Fruit fly (Drosophila melanogaster) whole organism, embryonic: Measurements from ENCODE around the gene CG31050.
A peak's percentile ranks its signal among the peaks of the same experiment; 100 is the strongest.

Experiments
- Awh ChIP-seq: fragments of 200-800 bp; sonication (Bioruptor generic); IDR thresholded peaks from 2 replicates; pipeline ENCODE4, ENCODE4 v1.3.6; 2022; ENCODE audit warnings: missing biosample characterization, missing genetic modification characterization
- CG10366 ChIP-seq: fragments of 200-800 bp; sonication (Bioruptor generic); IDR thresholded peaks from 2 replicates; pipeline ENCODE4 v1.3.6; 2022; ENCODE audit warnings: missing biosample characterization, missing genetic modification characterization
- CG11560 ChIP-seq: fragments of 200-800 bp; sonication (Bioruptor generic); IDR thresholded peaks from 3 replicates; pipeline ENCODE4 v1.3.6; 2022; ENCODE audit warnings: missing biosample characterization, missing genetic modification characterization
- CG11695 ChIP-seq: fragments of 200-800 bp; sonication (Bioruptor generic); IDR thresholded peaks from 3 replicates; pipeline ENCODE4 v1.3.6; 2022; ENCODE audit warnings: missing biosample characterization, missing genetic modification characterization
- CG14667 ChIP-seq: fragments of 200-800 bp; sonication (Bioruptor generic); IDR thresholded peaks from 2 replicates; pipeline ENCODE4 v1.3.6; 2022; ENCODE audit warnings: missing biosample characterization, missing genetic modification characterization
- CG14860 ChIP-seq: fragments of 200-800 bp; sonication (Bioruptor generic); IDR thresholded peaks from 3 replicates; pipeline ENCODE4 v1.3.6; 2022; ENCODE audit warnings: missing biosample characterization, missing genetic modification characterization; ENCODE audit not compliant: partially characterized antibody
- CG15696 ChIP-seq: fragments of 200-800 bp; sonication (Bioruptor generic); optimal IDR thresholded peaks from 2 replicates; lab custom pipeline; 2019; ENCODE audit warnings: missing biosample characterization, mild to moderate bottlenecking, missing genetic modification characterization, moderate library complexity
- CG17568 ChIP-seq: fragments of 200-800 bp; sonication (Bioruptor generic); optimal IDR thresholded peaks from 2 replicates; lab custom pipeline; 2018; ENCODE audit warnings: missing biosample characterization, mild to moderate bottlenecking, missing genetic modification characterization, moderate library complexity
- CG18599 ChIP-seq: fragments of 200-800 bp; sonication (Bioruptor generic); optimal IDR thresholded peaks from 3 replicates; lab custom pipeline; 2017; ENCODE audit warnings: missing biosample characterization, missing genetic modification characterization, mild to moderate bottlenecking, moderate library complexity, missing genetic modification reagents
- CG2129 ChIP-seq: fragments of 200-800 bp; sonication (Bioruptor generic); IDR thresholded peaks from 2 replicates; pipeline ENCODE4 v1.3.6; 2022; ENCODE audit warnings: missing biosample characterization, missing genetic modification characterization; ENCODE audit not compliant: partially characterized antibody
- CG2678 ChIP-seq: fragments of 200-800 bp; sonication (Bioruptor generic); optimal IDR thresholded peaks from 3 replicates; lab custom pipeline; 2019; ENCODE audit warnings: missing biosample characterization, mild to moderate bottlenecking, missing genetic modification characterization, moderate library complexity
- CG2875 ChIP-seq: fragments of 200-800 bp; sonication (Bioruptor generic); optimal IDR thresholded peaks from 2 replicates; lab custom pipeline; 2017; ENCODE audit warnings: missing biosample characterization, mild to moderate bottlenecking, missing genetic modification characterization, missing genetic modification reagents
- CG34224 ChIP-seq: fragments of 200-800 bp; sonication (Bioruptor generic); IDR thresholded peaks from 3 replicates; pipeline ENCODE4 v1.3.6; 2022; ENCODE audit warnings: missing biosample characterization, missing genetic modification characterization; ENCODE audit not compliant: partially characterized antibody
- CG4617 ChIP-seq: fragments of 200-800 bp; sonication (Bioruptor generic); optimal IDR thresholded peaks from 3 replicates; lab custom pipeline; 2016; ENCODE audit warnings: missing biosample characterization, missing genetic modification characterization, borderline replicate concordance
- CG5180 ChIP-seq: fragments of 200-800 bp; sonication (Bioruptor generic); optimal IDR thresholded peaks from 3 replicates; lab custom pipeline; 2017; ENCODE audit warnings: missing biosample characterization, missing genetic modification characterization, mild to moderate bottlenecking, moderate library complexity, missing genetic modification reagents
- CG6272 ChIP-seq: fragments of 200-800 bp; sonication (Bioruptor generic); IDR thresholded peaks from 2 replicates; pipeline ENCODE4 v1.3.6; 2022; ENCODE audit warnings: missing biosample characterization, missing genetic modification characterization
- CG6854 ChIP-seq: fragments of 200-800 bp; sonication (Bioruptor generic); optimal IDR thresholded peaks from 3 replicates; lab custom pipeline; 2017; ENCODE audit warnings: missing biosample characterization, mild to moderate bottlenecking, missing genetic modification characterization
- CG7372 ChIP-seq: fragments of 200-800 bp; sonication (Bioruptor generic); IDR thresholded peaks from 2 replicates; pipeline ENCODE4 v1.3.6; 2022; ENCODE audit warnings: missing biosample characterization, missing genetic modification characterization
- CG7839 ChIP-seq: fragments of 200-800 bp; sonication (Bioruptor generic); optimal IDR thresholded peaks from 3 replicates; lab custom pipeline; 2018; ENCODE audit warnings: missing biosample characterization, mild to moderate bottlenecking, missing genetic modification characterization, moderate library complexity
- CG9437 ChIP-seq: fragments of 200-800 bp; sonication (Bioruptor generic); optimal IDR thresholded peaks from 2 replicates; lab custom pipeline; 2018; ENCODE audit warnings: missing biosample characterization, mild to moderate bottlenecking, missing genetic modification characterization
- CG9797 ChIP-seq: fragments of 200-800 bp; sonication (Bioruptor generic); optimal IDR thresholded peaks from 3 replicates; lab custom pipeline; 2018; ENCODE audit warnings: missing biosample characterization, mild to moderate bottlenecking, missing genetic modification characterization
- CrebB ChIP-seq: fragments of 200-800 bp; sonication (Bioruptor generic); optimal IDR thresholded peaks from 3 replicates; lab custom pipeline; 2018; ENCODE audit warnings: missing biosample characterization, mild to moderate bottlenecking, missing genetic modification characterization
- D19A ChIP-seq: fragments of 200-800 bp; optimal IDR thresholded peaks from 3 replicates; lab custom pipeline; 2019; ENCODE audit warnings: missing biosample characterization, mild to moderate bottlenecking, missing genetic modification characterization, moderate library complexity
- Fer3 ChIP-seq: fragments of 200-800 bp; sonication (Bioruptor generic); optimal IDR thresholded peaks from 2 replicates; lab custom pipeline; 2018; ENCODE audit warnings: missing biosample characterization, mild to moderate bottlenecking, missing genetic modification characterization, moderate library complexity
- HLH4C ChIP-seq: fragments of 200-800 bp; sonication (Bioruptor generic); IDR thresholded peaks from 3 replicates; pipeline ENCODE4 v1.3.6; 2022; ENCODE audit warnings: missing biosample characterization, missing genetic modification characterization; ENCODE audit not compliant: partially characterized antibody
- Hr3 ChIP-seq: fragments of 200-800 bp; sonication (Bioruptor generic); optimal IDR thresholded peaks from 3 replicates; lab custom pipeline; 2016; ENCODE audit warnings: missing biosample characterization, missing genetic modification characterization
- Hr78 ChIP-seq, 2 experiments: fragments of 200-800 bp in 1 of 2; fragments of >200 bp in 1 of 2; sonication (Bioruptor generic) in 1 of 2; optimal IDR thresholded peaks; 2 replicates each; lab custom pipeline; 2017 to 2019; ENCODE audit warnings: missing biosample characterization in 2 of 2, missing genetic modification characterization in 2 of 2, mild to moderate bottlenecking in 1 of 2, moderate library complexity in 1 of 2
- Hsf ChIP-seq: fragments of 200-800 bp; sonication (Bioruptor generic); optimal IDR thresholded peaks from 3 replicates; lab custom pipeline; 2016; ENCODE audit warnings: missing biosample characterization, missing genetic modification characterization
- MESR4 ChIP-seq: fragments of 200-800 bp; sonication (Bioruptor generic); optimal IDR thresholded peaks from 2 replicates; lab custom pipeline; 2018; ENCODE audit warnings: missing biosample characterization, mild to moderate bottlenecking, missing genetic modification characterization, moderate library complexity
- Mrtf ChIP-seq: fragments of 200-800 bp; sonication (Bioruptor generic); IDR thresholded peaks from 3 replicates; pipeline ENCODE4 v1.3.6; 2022; ENCODE audit warnings: missing biosample characterization, missing genetic modification characterization
- Myb ChIP-seq: fragments of 200-800 bp; sonication (Bioruptor generic); optimal IDR thresholded peaks from 2 replicates; lab custom pipeline; 2016; ENCODE audit warnings: missing biosample characterization, missing genetic modification characterization
- Oli ChIP-seq: fragments of 200-800 bp; sonication (Bioruptor generic); optimal IDR thresholded peaks from 2 replicates; lab custom pipeline; 2018; ENCODE audit warnings: missing biosample characterization, mild to moderate bottlenecking, missing genetic modification characterization, moderate library complexity
- Sox100B ChIP-seq: fragments of 200-800 bp; sonication (Bioruptor generic); optimal IDR thresholded peaks from 3 replicates; lab custom pipeline; 2018; ENCODE audit warnings: missing biosample characterization, mild to moderate bottlenecking, missing genetic modification characterization
- Trl ChIP-seq, 3 experiments: fragments of >200 bp in 2 of 3; fragments of 200-800 bp in 1 of 3; sonication (Bioruptor generic) in 1 of 3; optimal IDR thresholded peaks; 2 replicates in 1 of 3; 3 replicates in 2 of 3; lab custom pipeline; 2016 to 2017; ENCODE audit warnings: missing biosample characterization in 1 of 3, missing genetic modification characterization in 1 of 3
- chn ChIP-seq: fragments of 200-800 bp; sonication (Bioruptor generic); optimal IDR thresholded peaks from 2 replicates; lab custom pipeline; 2016; ENCODE audit warnings: missing biosample characterization, missing genetic modification characterization
- crol ChIP-seq: fragments of 200-800 bp; sonication (Bioruptor generic); IDR thresholded peaks from 2 replicates; pipeline ENCODE4 v1.3.6; 2022; ENCODE audit warnings: missing biosample characterization, missing genetic modification characterization
- eve ChIP-seq, 2 experiments: fragments of >200 bp; optimal IDR thresholded peaks; 2 replicates each; lab custom pipeline; 2017; ENCODE audit warnings: missing biosample characterization in 2 of 2, missing genetic modification characterization in 2 of 2
- gce ChIP-seq: fragments of 200-800 bp; sonication (Bioruptor generic); IDR thresholded peaks from 3 replicates; pipeline ENCODE4 v1.3.6; 2022; ENCODE audit warnings: missing biosample characterization, missing genetic modification characterization
- grau ChIP-seq: fragments of 200-800 bp; optimal IDR thresholded peaks from 3 replicates; lab custom pipeline; 2019; ENCODE audit warnings: missing biosample characterization, mild to moderate bottlenecking, missing genetic modification characterization, moderate library complexity
- jing ChIP-seq: fragments of 200-800 bp; sonication (Bioruptor generic); optimal IDR thresholded peaks from 2 replicates; lab custom pipeline; 2018; ENCODE audit warnings: missing biosample characterization, mild to moderate bottlenecking, missing genetic modification characterization
- nmo ChIP-seq: fragments of 200-800 bp; sonication (Bioruptor generic); optimal IDR thresholded peaks from 2 replicates; lab custom pipeline; 2018; ENCODE audit warnings: missing biosample characterization, mild to moderate bottlenecking, missing genetic modification characterization, moderate library complexity
- onecut ChIP-seq: fragments of 200-800 bp; sonication (Bioruptor generic); IDR thresholded peaks from 2 replicates; pipeline ENCODE4 v1.3.6; 2022; ENCODE audit warnings: missing biosample characterization, missing genetic modification characterization
- ranshi ChIP-seq: fragments of 200-800 bp; sonication (Bioruptor generic); IDR thresholded peaks from 2 replicates; pipeline ENCODE4 v1.3.6; 2022; ENCODE audit warnings: missing biosample characterization, missing genetic modification characterization
- sens ChIP-seq: fragments of 200-800 bp; sonication (Bioruptor generic); peaks from one replicate; lab custom pipeline; 2016; ENCODE audit warnings: missing biosample characterization, missing genetic modification characterization
- sqz ChIP-seq: fragments of 200-800 bp; sonication (Bioruptor generic); optimal IDR thresholded peaks from 3 replicates; lab custom pipeline; 2018; ENCODE audit warnings: missing biosample characterization, mild to moderate bottlenecking, missing genetic modification characterization
- stwl ChIP-seq: fragments of 200-800 bp; sonication (Bioruptor generic); optimal IDR thresholded peaks from 3 replicates; lab custom pipeline; 2018; ENCODE audit warnings: missing biosample characterization, mild to moderate bottlenecking, missing genetic modification characterization, moderate library complexity
- tgo ChIP-seq: fragments of 200-800 bp; sonication (Bioruptor generic); IDR thresholded peaks from 3 replicates; pipeline ENCODE4 v1.3.6; 2022; ENCODE audit warnings: missing biosample characterization, missing genetic modification characterization
- usp ChIP-seq: fragments of >200 bp; optimal IDR thresholded peaks from 2 replicates; lab custom pipeline; 2017; ENCODE audit warnings: missing biosample characterization, missing genetic modification characterization

Gene CG31050

dm6 chr3R:28629186-28629979 lies 20.9 kb downstream of the CG31050 start (continued):
- TF ChIP-seq Trl (optimal IDR thresholded peaks at IDR 0.05; lab: Kevin White, UChicago), result no peak
- TF ChIP-seq Trl (GFP tag; optimal IDR thresholded peaks at IDR 0.05; lab: Kevin White, UChicago), result no peak
- TF ChIP-seq crol (GFP tag; lab: Robert Waterston, UW), result peak; percentile 62
- no peak for TF ChIP-seq MESR4 (GFP tag; lab: Kevin White, UChicago)
- TF ChIP-seq D19A (tag; lab: Kevin White, UChicago), result peak; percentile 29
- peak; percentile 41 for TF ChIP-seq Sox100B (GFP tag; lab: Kevin White, UChicago)
- TF ChIP-seq Mrtf (GFP tag; lab: Robert Waterston, UW), result no peak
- TF ChIP-seq CG6854 (GFP tag; lab: Kevin White, UChicago), result no peak
- TF ChIP-seq CG9797 (GFP tag; lab: Kevin White, UChicago), result no peak
- no peak for TF ChIP-seq CG7372 (GFP tag; lab: Robert Waterston, UW)
- peak; percentile 17 for TF ChIP-seq sens
- no peak for TF ChIP-seq CG5180 (GFP tag; lab: Kevin White, UChicago)
- TF ChIP-seq CG7839 (tag; lab: Kevin White, UChicago), result peak; percentile 43
- TF ChIP-seq CG15696, result no peak
- TF ChIP-seq eve (GFP tag; optimal IDR thresholded peaks at IDR 0.05; lab: Kevin White, UChicago), result peak in 1 of 2 experiments; percentile 29
- no peak for TF ChIP-seq jing
- TF ChIP-seq chn (GFP tag; lab: Kevin White, UChicago), result no peak
- TF ChIP-seq CrebB (tag; lab: Kevin White, UChicago), result no peak
- no peak for TF ChIP-seq CG11695 (GFP tag; lab: Robert Waterston, UW)
- no peak for TF ChIP-seq CG34224
- TF ChIP-seq CG2129 (GFP tag; lab: Robert Waterston, UW), result no peak
- no peak for TF ChIP-seq onecut (GFP tag; lab: Robert Waterston, UW)
- no peak for TF ChIP-seq ranshi
- TF ChIP-seq CG10366 (GFP tag; lab: Robert Waterston, UW), result no peak
- no peak for TF ChIP-seq Awh
- peak; percentile 18 for TF ChIP-seq Oli (tag; lab: Kevin White, UChicago)
- no peak for TF ChIP-seq CG17568
- no peak for TF ChIP-seq gce
- TF ChIP-seq Fer3 (tag; lab: Kevin White, UChicago), result no peak
- TF ChIP-seq usp (GFP tag; lab: Kevin White, UChicago), result no peak
- TF ChIP-seq CG6272, result no peak
- peak; percentile 23 for TF ChIP-seq grau (tag; lab: Kevin White, UChicago)
- no peak for TF ChIP-seq tgo (GFP tag; lab: Robert Waterston, UW)
- TF ChIP-seq HLH4C (GFP tag; lab: Robert Waterston, UW), result no peak
- 0 out of 3 replicates have a peak, but pooled peaks have one; percentile 30 for TF ChIP-seq CG11560 (tag; lab: Robert Waterston, UW)
- no peak for TF ChIP-seq CG14667
- TF ChIP-seq CG4617 (GFP tag; lab: Kevin White, UChicago), result no peak
- TF ChIP-seq stwl (tag; lab: Kevin White, UChicago), result no peak
- no peak for TF ChIP-seq CG2678 (tag; lab: Kevin White, UChicago)
- TF ChIP-seq CG9437, result peak; percentile 15
- no peak for TF ChIP-seq CG2875 (GFP tag; lab: Kevin White, UChicago)
- TF ChIP-seq Hsf (GFP tag; lab: Kevin White, UChicago), result no peak
- TF ChIP-seq Myb (GFP tag; lab: Kevin White, UChicago), result no peak
- TF ChIP-seq nmo (GFP tag; lab: Kevin White, UChicago), result peak; percentile 39
- no peak for TF ChIP-seq Hr3
- TF ChIP-seq sqz (GFP tag; lab: Kevin White, UChicago), result no peak
- TF ChIP-seq CG14860 (GFP tag; lab: Robert Waterston, UW), result no peak
- TF ChIP-seq Hr78 (GFP tag; optimal IDR thresholded peaks at IDR 0.05; lab: Kevin White, UChicago), result peak in 1 of 2 experiments; percentile 94
- no peak for TF ChIP-seq CG18599 (GFP tag; lab: Kevin White, UChicago)
